Worm (Caenorhabditis elegans) whole organism, L1 larva: ENCODE data around the gene srbc-14.

Source experiments
- C16A3.4 ChIP-seq: fragments of 150-350 bp; optimal IDR thresholded peaks from 2 replicates; lab custom pipeline; 2014; ENCODE audit warnings: missing biosample characterization, missing genetic modification characterization
- aly-2 ChIP-seq: fragments of 150-350 bp; optimal IDR thresholded peaks from 2 replicates; lab custom pipeline; 2014; ENCODE audit warnings: missing biosample characterization, missing genetic modification characterization
- blmp-1 ChIP-seq: fragments of 150-350 bp; optimal IDR thresholded peaks from 2 replicates; lab custom pipeline; 2014; ENCODE audit warnings: missing biosample characterization, missing genetic modification characterization
- ceh-63 ChIP-seq: fragments of 200-800 bp; sonication (Bioruptor generic); optimal IDR thresholded peaks from 2 replicates; lab custom pipeline; 2018; ENCODE audit warnings: mild to moderate bottlenecking, missing genetic modification characterization, missing compliant biosample characterization
- ceh-8 ChIP-seq: fragments of 200-800 bp; sonication (Bioruptor generic); optimal IDR thresholded peaks from 2 replicates; lab custom pipeline; 2018; ENCODE audit warnings: mild to moderate bottlenecking, missing genetic modification characterization, moderate library complexity, missing compliant biosample characterization
- ceh-88 ChIP-seq: fragments of 200-800 bp; sonication (Bioruptor generic); IDR thresholded peaks from 2 replicates; pipeline ENCODE4 v1.3.6; 2022; ENCODE audit warnings: missing genetic modification characterization, missing compliant biosample characterization
- ces-1 ChIP-seq: fragments of 150-350 bp; optimal IDR thresholded peaks from 2 replicates; lab custom pipeline; 2014; ENCODE audit warnings: missing biosample characterization, missing genetic modification reagents, missing genetic modification characterization
- dpl-1 ChIP-seq, 3 experiments: fragments of 150-350 bp in 2 of 3; sonication (generic microtip) in 1 of 3; optimal IDR thresholded peaks; 2 replicates each; lab custom pipeline; 2014 to 2017; ENCODE audit warnings: missing biosample characterization in 3 of 3, missing genetic modification characterization in 3 of 3, missing genetic modification reagents in 3 of 3
- efl-1 ChIP-seq, 4 experiments: fragments of 150-350 bp; optimal IDR thresholded peaks in 3 of 4; peaks in 1 of 4; 1 replicate in 1 of 4; 2 replicates in 3 of 4; lab custom pipeline; 2014; ENCODE audit warnings: missing biosample characterization in 2 of 4, missing genetic modification characterization in 2 of 4, missing genetic modification reagents in 2 of 4
- ets-5 ChIP-seq: fragments of 200-800 bp; sonication (Bioruptor generic); IDR thresholded peaks from 2 replicates; pipeline ENCODE4 v1.3.6; 2022; ENCODE audit warnings: missing genetic modification characterization, missing compliant biosample characterization
- fkh-8 ChIP-seq: sonication (generic microtip); optimal IDR thresholded peaks from 2 replicates; lab custom pipeline; 2016; ENCODE audit warnings: mild to moderate bottlenecking, missing genetic modification characterization, missing compliant biosample characterization
- fos-1 ChIP-seq: fragments of 150-350 bp; optimal IDR thresholded peaks from 2 replicates; lab custom pipeline; 2014; ENCODE audit warnings: missing biosample characterization, missing genetic modification characterization
- grh-1 ChIP-seq: fragments of 200-800 bp; sonication (Bioruptor generic); IDR thresholded peaks from 2 replicates; pipeline ENCODE4 v1.3.6; 2022; ENCODE audit warnings: missing genetic modification reagents, missing genetic modification characterization, missing compliant biosample characterization
- hlh-17 ChIP-seq: fragments of 200-800 bp; sonication (Bioruptor generic); optimal IDR thresholded peaks from 2 replicates; lab custom pipeline; 2018; ENCODE audit warnings: missing genetic modification characterization, mild to moderate bottlenecking, missing compliant biosample characterization, moderate library complexity, borderline replicate concordance
- hlh-4 ChIP-seq: sonication (generic microtip); optimal IDR thresholded peaks from 2 replicates; lab custom pipeline; 2016; ENCODE audit warnings: mild to moderate bottlenecking, missing genetic modification characterization, missing compliant biosample characterization
- hpl-2 ChIP-seq: fragments of 150-350 bp; optimal IDR thresholded peaks from 2 replicates; lab custom pipeline; 2014; ENCODE audit warnings: missing biosample characterization, missing genetic modification reagents, missing genetic modification characterization
- isw-1 ChIP-seq: fragments of 200-800 bp; sonication (Bioruptor generic); IDR thresholded peaks from 2 replicates; pipeline ENCODE4 v1.3.6; 2022; ENCODE audit warnings: missing genetic modification characterization, missing compliant biosample characterization
- jun-1 ChIP-seq: fragments of 150-350 bp; optimal IDR thresholded peaks from 2 replicates; lab custom pipeline; 2014; ENCODE audit warnings: missing biosample characterization, missing genetic modification reagents, missing genetic modification characterization
- lin-39 ChIP-seq: fragments of 150-350 bp; optimal IDR thresholded peaks from 2 replicates; lab custom pipeline; 2014; ENCODE audit warnings: missing biosample characterization, missing genetic modification reagents, missing genetic modification characterization
- lir-3 ChIP-seq: sonication (generic microtip); optimal IDR thresholded peaks from 2 replicates; lab custom pipeline; 2016; ENCODE audit warnings: mild to moderate bottlenecking, missing genetic modification characterization, moderate library complexity, missing compliant biosample characterization; ENCODE audit not compliant: poor library complexity
- mef-2 ChIP-seq: fragments of 150-350 bp; optimal IDR thresholded peaks from 2 replicates; lab custom pipeline; 2014; ENCODE audit warnings: missing biosample characterization, missing genetic modification characterization
- mep-1 ChIP-seq: fragments of 150-350 bp; optimal IDR thresholded peaks from 2 replicates; lab custom pipeline; 2014; ENCODE audit warnings: missing biosample characterization, missing genetic modification characterization
- nhr-12 ChIP-seq: sonication (generic microtip); optimal IDR thresholded peaks from 2 replicates; lab custom pipeline; 2017; ENCODE audit warnings: missing biosample characterization, missing genetic modification characterization
- nhr-20 ChIP-seq: sonication (generic microtip); optimal IDR thresholded peaks from 2 replicates; lab custom pipeline; 2016; ENCODE audit warnings: mild to moderate bottlenecking, missing genetic modification characterization, missing compliant biosample characterization
- nhr-237 ChIP-seq: fragments of 150-350 bp; optimal IDR thresholded peaks from 2 replicates; lab custom pipeline; 2014; ENCODE audit warnings: missing biosample characterization, missing genetic modification characterization
- nhr-28 ChIP-seq: fragments of 150-350 bp; optimal IDR thresholded peaks from 2 replicates; lab custom pipeline; 2014; ENCODE audit warnings: missing biosample characterization, missing genetic modification characterization
- nhr-71 ChIP-seq: sonication (generic microtip); optimal IDR thresholded peaks from 2 replicates; lab custom pipeline; 2016; ENCODE audit warnings: mild to moderate bottlenecking, missing genetic modification characterization, moderate library complexity, missing compliant biosample characterization
- nhr-77 ChIP-seq: fragments of 150-350 bp; optimal IDR thresholded peaks from 2 replicates; lab custom pipeline; 2014; ENCODE audit warnings: missing biosample characterization, missing genetic modification characterization
- skn-1 ChIP-seq: fragments of 150-350 bp; optimal IDR thresholded peaks from 2 replicates; lab custom pipeline; 2014; ENCODE audit warnings: missing biosample characterization, missing genetic modification characterization
- snpc-4 ChIP-seq: fragments of 150-350 bp; optimal IDR thresholded peaks from 2 replicates; lab custom pipeline; 2014; ENCODE audit warnings: missing biosample characterization, missing genetic modification characterization
- sup-37 ChIP-seq: fragments of 200-800 bp; sonication (Bioruptor generic); optimal IDR thresholded peaks from 2 replicates; lab custom pipeline; 2018; ENCODE audit warnings: mild to moderate bottlenecking, missing genetic modification characterization, missing compliant biosample characterization
- unc-30 ChIP-seq: sonication (generic microtip); optimal IDR thresholded peaks from 2 replicates; lab custom pipeline; 2017; ENCODE audit warnings: missing biosample characterization, missing genetic modification characterization
- vab-15 ChIP-seq: sonication (generic microtip); optimal IDR thresholded peaks from 2 replicates; lab custom pipeline; 2017; ENCODE audit warnings: missing genotype, mild to moderate bottlenecking, missing genetic modification characterization, missing compliant biosample characterization
- zip-4 ChIP-seq: fragments of 200-800 bp; sonication (Bioruptor generic); optimal IDR thresholded peaks from 2 replicates; lab custom pipeline; 2018; ENCODE audit warnings: mild to moderate bottlenecking, missing genetic modification characterization, moderate library complexity, missing compliant biosample characterization
- ztf-11 ChIP-seq, 2 experiments: sonication (generic microtip); optimal IDR thresholded peaks; 2 replicates each; lab custom pipeline; 2016 to 2017; ENCODE audit warnings: missing genetic modification characterization in 2 of 2, missing biosample characterization in 1 of 2, missing compliant biosample characterization in 1 of 2

The srbc-14 gene

ce11 chrV:17071578-17071977 lies at the start of gene srbc-14:
srbc-14 (minus strand) TSS chrV:17071678.
- TF ChIP-seq skn-1 (tag; lab: Kevin White, UChicago) (no peak), nhr-28 (tag; lab: Kevin White, UChicago) (no peak), fos-1 (tag; lab: Kevin White, UChicago) (no peak)

- TF ChIP-seq ces-1 (GFP tag; lab: Kevin White, UChicago) (no peak), lir-3 (tag; lab: Kevin White, UChicago) (no peak), ceh-63 (GFP tag; lab: Kevin White, UChicago) (no peak), C16A3.4 (tag; lab: Kevin White, UChicago) (no peak), nhr-237 (tag; lab: Kevin White, UChicago) (no peak), skn-1 (tag; lab: Kevin White, UChicago) (no peak), jun-1 (tag; lab: Kevin White, UChicago) (no peak), sup-37 (GFP tag; lab: Kevin White, UChicago) (no peak), nhr-12 (tag; lab: Kevin White, UChicago) (no peak), dpl-1 (GFP tag; optimal IDR thresholded peaks at IDR 0.05; lab: Kevin White, UChicago) (no peak), fos-1 (tag; lab: Kevin White, UChicago) (no peak), aly-2 (no peak), grh-1 (GFP tag; lab: Robert Waterston, UW) (no peak), ztf-11 (tag; optimal IDR thresholded peaks at IDR 0.05; lab: Kevin White, UChicago) (no peak), ceh-8 (no peak), nhr-77 (tag; lab: Kevin White, UChicago) (no peak), unc-30 (tag; lab: Kevin White, UChicago) (no peak), ets-5 (GFP tag; lab: Robert Waterston, UW) (no peak), fkh-8 (no peak)
These were observed 36.8 kb upstream of the srbc-14 start, which contains the start of gene ZK218.11 for ce11 chrV:17108310-17108709. ZK218.11 (minus strand) TSS chrV:17108410.

ce11 chrV:17105483-17105882 lies 34.0 kb upstream of the srbc-14 start, which contains the start of gene ZK218.7:
ZK218.7 (plus strand) TSS chrV:17105783.
- TF ChIP-seq hlh-17 (no peak), snpc-4 (no peak), zip-4 (GFP tag; lab: Kevin White, UChicago) (no peak), nhr-20 (tag; lab: Kevin White, UChicago) (no peak), blmp-1 (tag; lab: Kevin White, UChicago) (no peak), fos-1 (tag; lab: Kevin White, UChicago) (no peak), efl-1 (optimal IDR thresholded peaks at IDR 0.05; lab: Kevin White, UChicago) (no peak), efl-1 (GFP tag; optimal IDR thresholded peaks at IDR 0.05 in 1 of 2; lab: Kevin White, UChicago) (peak in 1 of 2 experiments; percentile 28)
- TF ChIP-seq, all 84 proteins: peak for 1

- TF ChIP-seq efl-1 (optimal IDR thresholded peaks at IDR 0.05; lab: Kevin White, UChicago) = no peak
- peak in 1 of 2 experiments; percentile 66 for TF ChIP-seq efl-1 (GFP tag; optimal IDR thresholded peaks at IDR 0.05 in 1 of 2; lab: Kevin White, UChicago)
- no peak for TF ChIP-seq isw-1 (GFP tag; lab: Robert Waterston, UW)
These were observed 33.0 kb upstream of the srbc-14 start, which contains the start of gene nhr-248 for ce11 chrV:17104527-17104926. nhr-248 (minus strand) TSS chrV:17104627.

- TF ChIP-seq nhr-71 (tag; lab: Kevin White, UChicago) (no peak), lin-39 (no peak), hlh-4 (tag; lab: Kevin White, UChicago) (no peak), vab-15 (tag; lab: Kevin White, UChicago) (no peak), ceh-88 (GFP tag; lab: Robert Waterston, UW) (no peak), nhr-20 (tag; lab: Kevin White, UChicago) (no peak), mep-1 (tag; lab: Kevin White, UChicago) (no peak), nhr-237 (tag; lab: Kevin White, UChicago) (no peak), hpl-2 (GFP tag; lab: Kevin White, UChicago) (no peak), mef-2 (tag; lab: Kevin White, UChicago) (no peak)
- TF ChIP-seq, all 84 proteins: peak for 0
These were observed 29.4 kb upstream of the srbc-14 start, which contains the start of gene ZK218.5 for ce11 chrV:17100829-17101228. ZK218.5 (plus strand) TSS chrV:17101129.
